Worm (Caenorhabditis elegans): Measurements from ENCODE around the gene ZK792.4.

Gene ZK792.4

ce11 chrIV:11673543-11673942, 8.3 kb downstream of the ZK792.4 start, which contains the start of gene inx-8:
TSS of gene inx-8 (plus strand) at chrIV:11673843.
- TF ChIP-seq tbp1 (GFP tag; optimal IDR thresholded peaks at IDR 0.05) (no peak), egl-18 (GFP tag; IDR thresholded peaks at IDR 0.05) (no peak), tlf-1 (GFP tag; optimal IDR thresholded peaks at IDR 0.05) (no peak), ccch-3 (GFP tag; optimal IDR thresholded peaks at IDR 0.05) (no peak), ceh-100 (GFP tag; IDR thresholded peaks at IDR 0.05) (no peak), sdz-38 (tag; optimal IDR thresholded peaks at IDR 0.05) (no peak), F49E8.2 (tag; optimal IDR thresholded peaks at IDR 0.05; ENCODE audit: insufficient read depth) (no peak), nhr-80 (tag; optimal IDR thresholded peaks at IDR 0.05) (no peak), K12H6.12 (tag; optimal IDR thresholded peaks at IDR 0.05) (no peak), madf-10 (tag; optimal IDR thresholded peaks at IDR 0.05) (no peak), egl-44 (GFP tag; IDR thresholded peaks at IDR 0.05) (no peak), C06A6.2 (GFP tag; conservative IDR thresholded peaks at IDR 0.05) (no peak), mel-28 (tag; optimal IDR thresholded peaks at IDR 0.05; ENCODE audit: borderline replicate concordance) (no peak), D2030.7 (GFP tag; IDR thresholded peaks at IDR 0.05) (no peak)

ce11 chrIV:11668001-11668400, 13.8 kb downstream of the ZK792.4 start, which contains the start of gene atg-4.2:
TSS of gene atg-4.2 (plus strand) at chrIV:11668024.
- no peak for TF ChIP-seq him-1 (tag; optimal IDR thresholded peaks at IDR 0.05)
- TF ChIP-seq ztf-25 (GFP tag; IDR thresholded peaks at IDR 0.05), result no peak
- no peak for TF ChIP-seq tbp1 (GFP tag; optimal IDR thresholded peaks at IDR 0.05)
- no peak for TF ChIP-seq madf-6 (GFP tag; IDR thresholded peaks at IDR 0.05)
- TF ChIP-seq egrh-3 (GFP tag; IDR thresholded peaks at IDR 0.05), result no peak
- no peak for TF ChIP-seq ama-1 (optimal IDR thresholded peaks at IDR 0.05)
- TF ChIP-seq ama-1 (GFP tag; optimal IDR thresholded peaks at IDR 0.05), result no peak
- TF ChIP-seq aptf-2 (GFP tag; conservative IDR thresholded peaks at IDR 0.05), result no peak
- no peak for TF ChIP-seq lin-26 (GFP tag; IDR thresholded peaks at IDR 0.05)
- no peak for TF ChIP-seq snpc-1.3 (tag; optimal IDR thresholded peaks at IDR 0.05; ENCODE audit: insufficient read depth)
- TF ChIP-seq cebp-1 (GFP tag; IDR thresholded peaks at IDR 0.05), result no peak
- no peak for TF ChIP-seq cebp-1 (tag; optimal IDR thresholded peaks at IDR 0.05)
- TF ChIP-seq rpc-1 (optimal IDR thresholded peaks at IDR 0.05), result no peak
- TF ChIP-seq rpc-1 (tag; optimal IDR thresholded peaks at IDR 0.05), result no peak
- no peak for TF ChIP-seq madf-3 (GFP tag; IDR thresholded peaks at IDR 0.05)

- no peak for TF ChIP-seq nhr-80 (tag; optimal IDR thresholded peaks at IDR 0.05)
- TF ChIP-seq F23B12.7 (tag; optimal IDR thresholded peaks at IDR 0.05; ENCODE audit: insufficient read depth), result no peak
- TF ChIP-seq D2030.7 (GFP tag; IDR thresholded peaks at IDR 0.05), result no peak
- TF ChIP-seq B0261.1 (tag; optimal IDR thresholded peaks at IDR 0.05), result no peak
- TF ChIP-seq bed-1 (GFP tag; IDR thresholded peaks at IDR 0.05), result no peak
- TF ChIP-seq T26A5.8 (tag; optimal IDR thresholded peaks at IDR 0.05), result no peak
- no peak for TF ChIP-seq cebp-1 (GFP tag; IDR thresholded peaks at IDR 0.05)
- no peak for TF ChIP-seq cebp-1 (tag; optimal IDR thresholded peaks at IDR 0.05)
- TF ChIP-seq F33H1.4 (GFP tag; IDR thresholded peaks at IDR 0.05), result no peak
- TF ChIP-seq madf-10 (tag; optimal IDR thresholded peaks at IDR 0.05), result no peak
- TF ChIP-seq ztf-6 (GFP tag; IDR thresholded peaks at IDR 0.05), result no peak
- TF ChIP-seq him-1 (tag; optimal IDR thresholded peaks at IDR 0.05), result no peak
Measured at ce11 chrIV:11665010-11665409, 16.8 kb downstream of the ZK792.4 start, which contains the start of gene ZK809.9. TSS of gene ZK809.9 (plus strand) at chrIV:11665310.

- TF ChIP-seq F57C9.4 (tag; optimal IDR thresholded peaks at IDR 0.05), result no peak
- no peak for TF ChIP-seq sdz-38 (tag; optimal IDR thresholded peaks at IDR 0.05)
- no peak for TF ChIP-seq F55B11.4 (tag; optimal IDR thresholded peaks at IDR 0.05; ENCODE audit: borderline replicate concordance, insufficient read depth)
- TF ChIP-seq ama-1 (optimal IDR thresholded peaks at IDR 0.05), result no peak
- TF ChIP-seq ama-1 (GFP tag; optimal IDR thresholded peaks at IDR 0.05), result no peak
- no peak for TF ChIP-seq cebp-2 (GFP tag; IDR thresholded peaks at IDR 0.05)
- no peak for TF ChIP-seq C17E4.6 (GFP tag; IDR thresholded peaks at IDR 0.05)
- no peak for TF ChIP-seq C06A6.2 (GFP tag; conservative IDR thresholded peaks at IDR 0.05)
- no peak for TF ChIP-seq lir-1 (GFP tag; conservative IDR thresholded peaks at IDR 0.05)
- no peak for TF ChIP-seq sptf-2 (GFP tag; optimal IDR thresholded peaks at IDR 0.05)
- no peak for TF ChIP-seq lin-35 (GFP tag; optimal IDR thresholded peaks at IDR 0.05)
- TF ChIP-seq ceh-27 (GFP tag; optimal IDR thresholded peaks at IDR 0.05), result no peak
- TF ChIP-seq rpc-1 (optimal IDR thresholded peaks at IDR 0.05), result no peak
- no peak for TF ChIP-seq rpc-1 (tag; optimal IDR thresholded peaks at IDR 0.05)
- no peak for TF ChIP-seq B0035.1 (tag; optimal IDR thresholded peaks at IDR 0.05)
- TF ChIP-seq ceh-79 (tag; optimal IDR thresholded peaks at IDR 0.05), result no peak
- TF ChIP-seq cebp-1 (GFP tag; IDR thresholded peaks at IDR 0.05), result no peak
- no peak for TF ChIP-seq cebp-1 (tag; optimal IDR thresholded peaks at IDR 0.05)
Measured at ce11 chrIV:11659794-11660312, 22.0 kb downstream of the ZK792.4 start, which contains the start of gene ZK792.1. TSS of gene ZK792.1 (plus strand) at chrIV:11659844.

Data from whole organism, young adult.